Worm (Caenorhabditis elegans): ENCODE data around the gene dyf-18.
"Not testable (repeated sequence)": the region's sequence is repeated elsewhere in the genome, so short reads cannot be mapped to it uniquely, and the experiment has no call there.

Gene dyf-18

DNA sequence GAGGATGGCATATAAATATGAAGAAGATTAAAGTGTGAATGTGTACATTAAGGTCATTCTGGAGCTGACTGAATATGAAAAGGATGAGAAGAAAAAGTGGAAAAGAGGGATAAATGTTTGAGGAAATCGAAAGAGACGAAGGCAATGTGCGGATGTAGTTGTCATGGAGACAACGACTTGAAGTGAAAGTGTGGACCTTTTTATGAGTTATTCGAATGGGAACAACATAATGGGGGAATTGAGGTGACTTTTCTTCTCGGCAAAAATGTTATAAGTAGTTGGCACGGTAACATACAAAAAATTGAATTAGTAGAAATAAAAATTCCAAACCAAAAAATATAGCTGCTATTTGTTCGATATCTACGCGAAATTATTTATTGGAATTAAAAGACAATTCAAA, at the start of gene dyf-18:
TSS of gene dyf-18 (minus strand) at position 101 of the 400 bp plus-strand sequence.
- no peak for TF ChIP-seq peb-1 (tag; optimal IDR thresholded peaks at IDR 0.05)
- no peak for TF ChIP-seq alr-1 (tag; optimal IDR thresholded peaks at IDR 0.05)
- TF ChIP-seq unc-39 (tag; optimal IDR thresholded peaks at IDR 0.05) = no peak
- TF ChIP-seq nhr-25 (tag; optimal IDR thresholded peaks at IDR 0.05) = no peak
- TF ChIP-seq nhr-237 (tag; optimal IDR thresholded peaks at IDR 0.05) = no peak
- TF ChIP-seq blmp-1 (tag; optimal IDR thresholded peaks at IDR 0.05; ENCODE audit: insufficient read depth) = no peak
- TF ChIP-seq nhr-129 (tag; optimal IDR thresholded peaks at IDR 0.05) = no peak
- TF ChIP-seq unc-62 (GFP tag; optimal IDR thresholded peaks at IDR 0.05) = no peak
- TF ChIP-seq nhr-21 (tag; optimal IDR thresholded peaks at IDR 0.05) = no peak
- TF ChIP-seq zag-1 (tag; optimal IDR thresholded peaks at IDR 0.05) = no peak
- no peak for TF ChIP-seq skn-1 (tag; optimal IDR thresholded peaks at IDR 0.05)

- no peak for TF ChIP-seq ama-1 (optimal IDR thresholded peaks at IDR 0.05)
- TF ChIP-seq nhr-21 (tag; optimal IDR thresholded peaks at IDR 0.05) = no peak
- no peak for TF ChIP-seq mbf-1 (tag; optimal IDR thresholded peaks at IDR 0.05)
- no peak for TF ChIP-seq nhr-12 (tag; optimal IDR thresholded peaks at IDR 0.05)
- TF ChIP-seq nhr-11 (tag; optimal IDR thresholded peaks at IDR 0.05) = no peak
- TF ChIP-seq elt-1 (tag; optimal IDR thresholded peaks at IDR 0.05) = no peak
Observed at ce11 chrIV:11847771-11848312, 46.9 kb upstream of the dyf-18 start, which contains the start of the genes F38H4.6 and F38H4.4. Gene F38H4.6 (minus strand): TSS chrIV:11847871. Gene F38H4.4 (plus strand): TSS chrIV:11848262.

DNA sequence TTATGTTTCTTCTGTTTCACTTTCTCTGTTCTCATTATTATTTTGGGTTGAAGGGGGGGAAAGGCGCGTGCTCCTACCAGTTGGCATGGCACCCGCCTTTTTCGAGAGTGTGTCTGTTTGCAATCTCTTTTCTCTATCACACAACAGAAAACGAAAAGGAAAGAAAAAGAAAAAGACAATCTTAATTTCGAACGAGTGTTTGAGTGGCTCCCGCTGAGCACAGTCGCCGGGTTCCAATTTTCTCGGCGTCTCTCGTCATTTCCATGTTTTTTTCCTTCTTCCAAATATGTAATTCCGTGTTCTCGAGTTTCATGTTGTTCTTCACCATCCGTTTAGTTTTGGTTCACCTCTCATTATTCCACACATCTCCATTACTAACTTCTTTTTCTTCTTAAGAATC, 41.1 kb upstream of the dyf-18 start, which contains the start of gene F38H4.3:
TSS of gene F38H4.3 (plus strand) at position 301 of the 400 bp plus-strand sequence.
- no peak for TF ChIP-seq ceh-16 (tag; optimal IDR thresholded peaks at IDR 0.05)
- no peak for TF ChIP-seq blmp-1 (tag; optimal IDR thresholded peaks at IDR 0.05; ENCODE audit: insufficient read depth)
- TF ChIP-seq nhr-21 (tag; optimal IDR thresholded peaks at IDR 0.05) = no peak

- TF ChIP-seq nhr-23 (tag; optimal IDR thresholded peaks at IDR 0.05) (no peak), ztf-11 (tag; optimal IDR thresholded peaks at IDR 0.05) (no peak), egl-27 (tag; optimal IDR thresholded peaks at IDR 0.05) (no peak), lin-11 (tag; optimal IDR thresholded peaks at IDR 0.05) (no peak), alr-1 (tag; optimal IDR thresholded peaks at IDR 0.05) (no peak), nhr-237 (tag; optimal IDR thresholded peaks at IDR 0.05) (no peak), crh-2 (tag; optimal IDR thresholded peaks at IDR 0.05) (no peak), mbf-1 (tag; optimal IDR thresholded peaks at IDR 0.05) (no peak), sma-9 (GFP tag; optimal IDR thresholded peaks at IDR 0.05) (no peak), sma-9 (tag; optimal IDR thresholded peaks at IDR 0.05) (no peak), ama-1 (optimal IDR thresholded peaks at IDR 0.05) (no peak), ztf-4 (tag; optimal IDR thresholded peaks at IDR 0.05) (no peak), nhr-21 (tag; optimal IDR thresholded peaks at IDR 0.05) (no peak), nhr-77 (tag; optimal IDR thresholded peaks at IDR 0.05) (no peak), skn-1 (tag; optimal IDR thresholded peaks at IDR 0.05) (no peak), nhr-6 (tag; optimal IDR thresholded peaks at IDR 0.05) (no peak), zag-1 (tag; optimal IDR thresholded peaks at IDR 0.05) (no peak), lsy-2 (tag; optimal IDR thresholded peaks at IDR 0.05) (no peak), peb-1 (tag; optimal IDR thresholded peaks at IDR 0.05) (no peak), gmeb-1 (tag; optimal IDR thresholded peaks at IDR 0.05) (no peak)
Observed at ce11 chrIV:11838657-11839056, 37.7 kb upstream of the dyf-18 start, which contains the start of gene fbxb-3. Gene fbxb-3 (plus strand): TSS chrIV:11838957.

DNA sequence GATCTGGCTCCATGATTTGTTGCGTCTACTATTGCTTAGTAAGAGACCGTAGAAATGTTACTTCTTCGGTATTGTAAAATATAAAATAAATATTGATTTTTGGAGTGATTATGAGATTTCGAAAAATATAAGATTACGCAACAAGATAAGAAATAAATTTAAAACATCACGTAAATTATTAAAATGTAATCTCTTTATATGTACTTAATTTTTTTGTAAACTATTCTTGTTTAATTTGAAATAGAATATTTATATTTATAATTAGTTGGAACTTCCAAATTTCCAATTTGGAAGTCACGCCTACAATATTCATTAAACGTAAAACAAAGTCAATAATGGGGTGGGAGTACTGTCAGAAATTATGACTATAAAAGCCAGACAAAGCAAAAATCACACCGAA, 32.5 kb upstream of the dyf-18 start, which contains the start of gene M117.4:
TSS of gene M117.4 (minus strand) at position 101 of the 400 bp plus-strand sequence.
- TF ChIP-seq egl-27 (tag; optimal IDR thresholded peaks at IDR 0.05) (no peak), sma-9 (GFP tag; optimal IDR thresholded peaks at IDR 0.05) (no peak), sma-9 (tag; optimal IDR thresholded peaks at IDR 0.05) (no peak), ceh-16 (tag; optimal IDR thresholded peaks at IDR 0.05) (no peak)

ce11 chrIV:11828012-11828411, 27.0 kb upstream of the dyf-18 start, which contains the start of gene M117.6:
Gene M117.6 (minus strand): TSS chrIV:11828112.
- TF ChIP-seq R02D3.7, crh-2, nhr-12 (tag; optimal IDR thresholded peaks at IDR 0.05): not testable (repeated sequence)
